Fruit fly (Drosophila melanogaster) whole organism, larva: ENCODE data around the gene CG42750.
A peak's percentile ranks its signal among the peaks of the same experiment; 100 is the strongest.

Source experiments
- noc ChIP-seq: fragments of 200-800 bp; sonication (Bioruptor generic); optimal IDR thresholded peaks from 3 replicates; lab custom pipeline; 2019; ENCODE audit warnings: missing biosample characterization, mild to moderate bottlenecking, missing genetic modification characterization, moderate library complexity

CG42750 gene

DNA sequence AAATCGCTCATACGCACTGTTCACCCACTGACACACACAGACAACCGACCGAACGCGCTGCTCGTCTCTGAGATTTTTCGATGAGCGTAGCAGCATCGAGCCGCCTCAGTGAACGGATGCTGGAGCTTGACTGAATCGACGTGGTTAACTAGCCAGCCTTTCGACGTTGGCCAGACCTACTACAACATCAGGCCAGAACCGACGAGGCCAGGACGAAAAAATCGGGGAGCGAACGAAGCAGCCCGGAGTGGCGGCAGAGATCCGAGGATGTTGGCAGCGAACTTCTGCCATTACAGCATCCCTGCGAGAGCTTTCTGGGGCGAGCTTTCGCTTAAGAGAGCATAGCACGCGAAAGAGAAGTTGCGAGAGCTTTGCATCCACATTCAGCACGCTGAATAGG lies at the start of gene CG42750:
Gene CG42750, minus strand, starts transcription at position 108 of the 400 bp plus-strand sequence.
- no peak for TF ChIP-seq noc

DNA sequence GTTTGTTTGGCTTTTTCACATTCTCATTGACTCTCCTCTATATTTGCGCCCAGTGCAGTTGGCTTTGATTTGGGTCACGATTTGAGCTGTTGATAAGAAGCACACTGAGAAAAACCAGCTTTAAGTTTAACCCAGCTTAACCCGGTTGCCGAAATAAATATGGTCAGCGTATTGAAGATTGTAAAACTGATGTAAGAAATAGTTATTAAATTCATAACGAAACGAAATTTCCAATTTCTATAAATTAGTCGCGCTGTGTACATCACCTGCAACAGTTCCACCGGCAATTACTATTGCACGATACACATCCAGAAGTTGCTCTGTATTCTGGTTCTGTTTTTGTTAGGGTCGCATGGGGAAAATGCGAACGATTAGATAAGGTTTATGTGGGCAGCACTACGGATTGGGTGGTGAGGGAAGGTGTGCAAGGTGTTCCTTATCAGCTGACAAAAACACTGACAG lies 49.6 kb upstream of the CG42750 start:
- TF ChIP-seq noc, result peak; percentile 71

DNA sequence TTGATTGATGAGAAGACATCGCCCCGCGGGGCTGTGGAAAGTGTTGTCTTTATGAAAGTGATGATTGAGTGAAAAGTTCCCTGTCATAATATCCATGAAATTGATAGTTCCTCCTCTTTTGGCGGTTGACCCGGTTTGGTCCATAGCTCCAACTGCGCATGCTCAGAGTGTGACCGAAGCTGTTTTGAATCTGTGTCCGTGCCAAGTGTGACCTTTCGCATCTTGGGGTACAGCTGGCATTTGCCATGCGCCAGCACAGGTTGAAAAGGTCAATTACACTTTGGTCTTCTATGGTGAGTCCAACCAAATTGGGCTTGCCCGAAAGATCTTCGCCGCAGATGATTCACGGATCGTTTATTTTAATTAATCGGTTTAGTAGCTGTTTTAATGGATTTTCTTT lies 45.4 kb upstream of the CG42750 start:
- no peak for TF ChIP-seq noc

DNA sequence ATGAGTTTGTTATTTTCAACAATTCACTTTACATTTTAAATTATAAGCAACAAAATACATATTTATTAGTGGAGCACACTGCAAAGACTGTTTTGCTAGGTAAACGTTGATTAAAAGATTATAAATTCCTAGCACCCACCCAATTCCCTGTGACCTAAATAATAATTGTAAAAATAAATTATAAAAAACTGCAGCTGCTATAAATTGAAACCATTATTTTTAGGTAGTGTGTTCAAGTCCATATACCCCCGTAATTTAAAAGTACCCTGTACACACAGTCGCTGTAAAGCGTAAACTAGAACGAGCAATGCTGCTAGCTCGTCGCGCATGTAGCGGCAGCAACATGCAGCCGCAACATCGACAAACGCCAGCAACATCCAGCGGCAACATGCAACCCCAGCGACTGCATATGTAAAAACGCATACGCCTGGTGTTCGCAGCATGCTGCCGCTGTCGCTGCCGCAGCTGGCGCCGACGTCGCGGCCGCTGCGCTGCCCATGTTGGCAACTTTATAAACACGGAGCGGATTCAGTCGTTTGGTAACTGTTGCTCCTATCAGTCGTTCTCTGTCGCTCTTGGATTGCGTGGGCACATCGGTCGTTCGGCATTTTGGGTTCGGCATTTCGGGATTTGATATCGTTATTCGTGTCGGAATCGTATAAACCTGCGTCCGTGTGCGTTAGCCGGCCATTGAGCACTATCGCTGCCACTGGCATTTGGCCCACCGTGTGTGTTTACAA lies 44.2 kb upstream of the CG42750 start, which contains the start of gene Fas3:
Gene Fas3, plus strand, starts transcription at position 526 of the 740 bp plus-strand sequence.
- TF ChIP-seq noc, result no peak

DNA sequence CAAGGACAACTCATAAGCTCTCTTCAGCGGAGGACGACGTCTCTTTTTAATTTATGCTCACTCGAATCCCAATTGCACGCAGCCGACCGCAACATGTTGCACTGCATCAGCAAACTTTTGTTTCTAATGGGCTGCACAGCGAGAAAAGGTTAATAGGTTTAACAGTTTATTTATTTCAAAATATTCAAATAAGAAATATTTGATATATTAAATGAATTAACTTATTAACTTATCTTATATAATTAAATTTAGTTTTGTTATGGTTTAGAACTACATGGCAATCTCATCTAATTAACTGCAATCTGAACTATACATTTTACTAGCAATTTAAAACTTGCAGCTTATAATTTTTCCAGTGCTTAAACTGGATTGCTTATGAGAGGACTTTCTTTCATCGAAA lies 39.9 kb upstream of the CG42750 start:
- no peak for TF ChIP-seq noc

DNA sequence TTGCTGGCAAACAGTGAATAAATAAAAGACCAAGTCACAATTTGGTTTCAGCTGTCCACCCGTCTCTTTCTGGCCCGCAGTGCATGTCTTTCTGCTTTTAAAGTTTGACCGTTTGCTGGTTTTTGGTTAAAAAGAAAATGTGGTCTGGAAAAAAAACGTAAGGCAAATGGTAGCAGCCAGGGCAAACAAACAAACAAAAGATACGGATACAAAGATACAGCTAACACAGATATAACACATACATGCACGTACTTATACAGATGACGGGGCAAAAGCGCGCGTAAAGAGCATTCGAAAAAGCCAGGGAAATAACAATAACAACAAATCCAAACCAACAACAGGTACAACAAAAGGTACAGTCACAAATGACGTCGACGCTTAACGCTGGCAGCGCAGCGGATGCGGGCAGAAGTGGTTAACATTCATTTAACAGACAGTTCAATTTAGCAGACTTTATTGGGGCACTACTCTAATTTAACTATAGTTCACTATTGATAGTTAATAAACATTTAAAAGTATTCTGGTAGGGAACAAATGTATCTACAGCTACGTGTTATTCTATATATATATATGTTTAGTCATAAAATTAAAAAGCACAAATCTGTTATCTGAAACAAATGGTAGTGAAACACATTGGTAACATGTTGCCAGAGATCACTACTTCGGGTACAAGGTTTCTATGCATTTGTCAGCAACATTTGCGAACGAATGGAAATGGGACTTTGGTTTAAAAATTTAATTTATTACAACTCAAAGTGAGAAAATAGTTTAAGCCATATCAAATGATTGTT lies 38.5 kb upstream of the CG42750 start:
- no peak for TF ChIP-seq noc

DNA sequence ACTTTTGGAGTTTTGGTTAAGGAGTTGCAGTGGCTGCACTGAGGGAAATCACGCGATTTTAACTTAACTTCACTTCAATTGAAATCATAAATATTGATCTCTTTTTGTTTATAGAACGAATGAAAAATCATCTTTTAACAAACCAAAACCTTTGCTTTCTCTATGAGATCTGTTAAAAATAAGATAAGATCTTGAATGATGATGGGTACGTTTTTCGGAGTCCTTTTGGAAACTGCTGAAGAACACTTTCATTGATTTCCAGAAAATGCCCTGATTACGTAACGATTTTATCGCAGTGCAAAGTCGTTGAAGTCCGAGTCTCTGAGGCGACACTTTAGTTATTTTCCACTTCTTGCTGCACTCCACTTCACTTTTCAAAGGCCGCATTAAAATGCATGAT lies 36.7 kb upstream of the CG42750 start:
- no peak for TF ChIP-seq noc

DNA sequence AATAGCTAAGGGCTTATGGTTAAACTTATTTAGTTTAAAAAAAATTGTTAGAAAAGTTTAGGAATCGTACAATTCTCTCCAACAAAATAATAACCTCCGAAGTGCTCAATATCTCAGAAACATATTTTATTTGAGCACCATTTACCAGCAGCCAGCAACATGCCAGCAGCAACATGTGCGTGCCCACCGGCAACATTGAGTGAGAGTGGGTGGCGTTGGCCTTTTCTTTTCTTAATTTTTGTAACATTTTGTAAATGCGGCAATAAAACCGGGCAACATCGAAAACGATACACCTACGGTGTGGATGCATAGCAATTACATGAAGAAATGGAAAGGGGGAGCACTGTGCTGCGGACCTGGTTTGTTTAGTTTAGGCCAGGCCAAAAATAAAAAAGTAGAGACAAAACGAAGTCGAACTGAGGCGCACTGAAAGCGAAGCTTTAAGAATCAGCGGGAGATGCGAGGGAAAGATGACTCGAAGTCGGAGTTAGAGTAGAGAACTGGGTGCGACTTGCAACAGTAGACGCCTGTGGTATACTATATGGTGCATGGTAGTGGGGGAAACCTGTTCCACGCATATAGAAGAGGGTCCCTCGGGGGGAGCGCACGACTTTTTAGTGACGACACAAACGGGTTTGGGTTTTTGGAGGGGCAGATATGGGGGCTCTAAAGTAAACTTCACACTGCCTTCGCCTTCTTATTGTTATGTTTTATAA lies 36.2 kb upstream of the CG42750 start:
- no peak for TF ChIP-seq noc

DNA sequence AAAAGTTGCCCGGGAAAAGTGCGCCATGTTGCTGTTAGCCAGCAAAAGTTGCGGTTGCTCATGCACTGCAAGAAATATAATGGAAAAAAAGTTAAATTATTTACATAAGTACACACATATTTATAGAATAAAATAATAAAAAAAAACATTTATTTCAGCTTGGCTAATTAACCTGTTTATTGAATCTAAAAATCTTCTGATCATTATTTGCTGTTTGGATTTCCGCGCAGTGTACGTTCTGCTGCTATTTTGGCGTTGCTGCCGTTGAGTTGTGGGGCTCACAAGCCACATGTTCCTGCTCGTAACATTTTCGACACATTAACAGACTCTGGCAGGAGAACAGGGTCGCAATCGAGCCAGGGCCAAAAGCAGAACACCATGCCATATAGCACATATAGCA lies 34.9 kb upstream of the CG42750 start:
- no peak for TF ChIP-seq noc

DNA sequence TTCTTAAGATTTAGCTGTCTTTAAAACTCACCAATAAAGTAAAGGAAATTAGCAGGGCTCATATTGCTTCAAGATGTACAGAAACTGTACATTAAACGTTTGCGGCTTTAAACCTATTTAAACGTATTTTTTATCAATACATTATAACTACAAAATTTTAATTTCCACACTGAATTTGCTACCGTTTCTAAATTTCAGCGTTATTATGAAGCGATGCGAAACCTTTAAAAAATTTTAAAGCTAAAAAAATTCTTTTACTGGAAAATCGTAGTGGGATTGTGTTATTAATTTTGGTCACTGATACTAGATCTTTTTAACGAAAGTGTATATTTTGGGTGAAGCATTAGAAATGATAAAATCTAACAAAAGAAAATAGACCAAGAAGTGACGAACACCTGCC lies 33.8 kb upstream of the CG42750 start, which contains the start of gene CG43354:
Gene CG43354, minus strand, starts transcription at position 101 of the 400 bp plus-strand sequence.
- no peak for TF ChIP-seq noc

DNA sequence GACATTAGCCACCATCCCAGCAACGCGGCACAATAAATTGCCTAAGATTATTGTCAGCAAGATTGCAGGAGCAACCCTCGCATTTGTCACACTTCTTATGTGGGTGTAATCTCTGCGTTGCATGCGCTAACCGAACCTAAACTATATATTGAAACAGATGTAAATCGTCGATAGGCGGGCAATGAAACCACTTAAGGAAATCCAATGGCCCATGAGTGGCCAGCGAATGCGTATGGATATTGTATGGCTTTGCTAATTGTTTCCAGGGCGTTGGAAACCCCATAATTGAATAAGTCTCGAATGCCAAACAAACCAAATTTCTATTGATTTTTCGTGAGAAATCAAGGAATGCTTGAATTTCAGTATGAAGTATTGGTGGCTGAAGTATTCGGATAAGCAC lies 33.1 kb upstream of the CG42750 start:
- no peak for TF ChIP-seq noc

DNA sequence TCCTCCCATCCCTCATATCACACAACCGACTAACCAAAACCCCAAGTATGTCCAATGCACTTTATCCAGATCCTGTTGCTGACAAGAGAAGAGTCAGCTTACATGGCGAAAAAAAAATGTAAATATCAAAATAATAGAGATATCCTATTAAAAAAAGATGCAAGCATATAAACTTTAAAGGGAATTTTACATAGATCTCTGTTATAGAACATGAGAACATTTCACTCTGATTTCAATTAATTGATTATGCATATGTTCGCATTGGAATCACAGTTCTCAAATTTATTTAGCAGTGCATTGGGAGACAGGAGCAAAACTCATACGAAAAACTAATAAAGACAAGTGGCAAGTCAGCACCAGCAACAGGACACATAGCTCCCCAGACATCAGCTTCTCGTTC lies 32.3 kb upstream of the CG42750 start:
- TF ChIP-seq noc, result no peak

DNA sequence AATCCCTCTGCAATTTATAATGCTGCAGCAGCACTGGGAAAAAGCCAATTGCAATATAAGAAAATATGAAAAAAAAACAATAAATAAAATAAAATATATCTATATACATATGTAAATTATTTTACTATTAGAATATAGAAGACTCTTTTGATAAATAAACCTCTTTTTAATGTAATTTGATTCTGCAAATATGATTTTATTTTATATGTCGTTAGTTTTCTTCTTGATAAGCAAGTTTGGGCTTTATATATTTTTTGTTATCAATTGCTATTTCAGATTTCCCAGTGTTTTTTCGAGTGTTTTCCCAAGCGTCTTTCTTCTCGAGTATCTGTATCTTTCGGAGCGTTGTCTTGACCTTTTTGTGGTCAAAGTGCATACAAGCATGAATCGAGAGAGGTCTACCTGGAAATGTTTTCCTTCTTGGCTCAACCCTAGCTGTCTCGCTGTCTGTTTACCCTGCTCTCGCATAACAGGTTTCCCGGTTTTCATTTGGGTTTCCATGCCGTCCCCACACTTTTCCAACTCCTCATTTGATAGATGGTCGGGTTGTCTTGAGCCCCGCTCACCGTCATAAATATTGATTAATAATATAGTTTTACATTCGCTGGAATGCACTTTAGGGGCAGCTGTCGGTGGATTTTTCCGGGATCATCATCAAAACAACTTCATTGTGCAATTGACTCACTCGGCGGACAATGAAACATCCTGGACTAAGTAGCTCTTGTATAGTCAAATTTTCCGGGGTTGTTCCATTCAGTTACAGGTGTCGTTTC lies 29.7 kb upstream of the CG42750 start:
- TF ChIP-seq noc, result no peak

DNA sequence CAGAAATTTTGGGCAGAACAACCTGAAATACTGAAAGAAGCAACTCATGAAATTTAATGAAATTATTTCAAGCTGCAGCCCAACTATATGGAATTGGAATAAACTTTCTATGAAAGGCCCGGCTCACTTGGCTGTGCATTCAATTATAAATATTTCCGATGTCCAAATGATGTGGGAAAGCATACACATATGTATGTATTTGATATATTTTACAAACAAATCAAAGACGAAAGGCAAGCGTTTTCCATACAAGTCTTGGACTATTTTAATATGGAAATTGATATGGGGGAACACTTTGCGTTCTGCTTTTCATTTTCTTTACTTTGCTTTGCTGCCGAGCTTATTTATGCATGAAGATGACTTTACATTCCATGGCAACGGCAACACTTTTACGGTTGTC lies 28.9 kb upstream of the CG42750 start:
- TF ChIP-seq noc, result no peak

DNA sequence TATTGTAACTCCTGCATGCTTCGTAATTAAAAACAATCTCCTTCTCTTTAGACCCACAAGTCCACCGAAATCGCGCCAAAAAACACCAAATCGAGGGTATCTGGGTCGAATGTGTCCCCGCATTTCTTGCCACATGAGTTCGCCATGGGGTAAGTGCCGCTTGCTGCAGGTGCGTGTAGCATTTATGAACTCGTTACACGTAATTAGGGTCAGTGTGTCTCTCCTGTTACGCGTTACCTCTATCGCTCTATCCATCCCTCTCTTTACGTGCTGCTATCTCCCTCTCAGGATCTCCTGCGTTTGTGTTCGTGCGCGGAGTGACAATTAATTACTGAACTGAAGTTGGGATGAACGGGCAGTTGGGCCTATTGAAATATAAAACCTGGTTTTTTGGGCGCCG lies 27.2 kb upstream of the CG42750 start:
- no peak for TF ChIP-seq noc

DNA sequence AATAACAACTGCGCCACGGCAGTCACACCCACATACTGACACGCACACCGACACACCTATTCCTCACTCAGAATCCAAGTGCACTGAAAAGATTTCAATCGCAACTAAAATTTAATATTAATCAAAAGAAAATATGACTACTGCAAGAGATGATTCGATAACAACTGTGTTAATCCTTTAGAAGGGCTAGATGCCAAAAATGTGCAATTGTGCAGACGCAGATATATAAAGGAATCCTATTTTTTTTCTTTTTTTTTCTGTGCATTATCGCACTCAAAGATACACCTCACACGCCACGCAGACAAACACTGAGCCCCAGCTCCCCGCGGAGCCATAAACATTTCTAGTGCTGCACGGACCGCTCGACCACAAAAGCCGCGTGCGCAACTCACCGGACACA lies 23.0 kb upstream of the CG42750 start:
- TF ChIP-seq noc, result no peak
